Worm (Caenorhabditis elegans) whole organism, midembryonic: ENCODE data around the gene daf-37.

Experiments
- T22C8.4 ChIP-seq: fragments of 200-800 bp; sonication (Bioruptor generic); IDR thresholded peaks from 2 replicates; pipeline ENCODE4 v1.3.6; 2022; ENCODE audit warnings: missing genetic modification characterization, missing compliant biosample characterization
- cog-1 ChIP-seq: sonication (generic microtip); optimal IDR thresholded peaks from 2 replicates; lab custom pipeline; 2016; ENCODE audit warnings: missing genetic modification characterization, missing compliant biosample characterization
- flt-1 ChIP-seq: fragments of 200-800 bp; sonication (Bioruptor generic); IDR thresholded peaks from 2 replicates; pipeline ENCODE4 v1.3.6; 2022; ENCODE audit warnings: missing genetic modification characterization, missing compliant biosample characterization
- klf-2 ChIP-seq: fragments of 200-800 bp; sonication (Bioruptor generic); conservative IDR thresholded peaks from 2 replicates; pipeline ENCODE4 v1.3.6; 2022; ENCODE audit warnings: missing genetic modification reagents, missing genetic modification characterization, missing compliant biosample characterization
- med-1 ChIP-seq: sonication (generic microtip); optimal IDR thresholded peaks from 2 replicates; lab custom pipeline; 2017; ENCODE audit warnings: missing genetic modification characterization, mild to moderate bottlenecking, missing compliant biosample characterization, antibody characterized with exemption, missing genetic modification reagents; ENCODE audit not compliant: insufficient read depth
- ref-1 ChIP-seq: fragments of 200-800 bp; sonication (Bioruptor generic); conservative IDR thresholded peaks from 2 replicates; pipeline ENCODE4 v1.3.6; 2022; ENCODE audit warnings: missing genetic modification reagents, missing genetic modification characterization, missing compliant biosample characterization
- tab-1 ChIP-seq: fragments of 200-800 bp; sonication (Bioruptor generic); IDR thresholded peaks from 2 replicates; pipeline ENCODE4 v1.3.6; 2022; ENCODE audit warnings: missing genetic modification characterization, missing compliant biosample characterization
- ztf-23 ChIP-seq: fragments of 200-800 bp; sonication (Bioruptor generic); IDR thresholded peaks from 2 replicates; pipeline ENCODE4 v1.3.6; 2022; ENCODE audit warnings: missing genetic modification reagents, missing genetic modification characterization, missing compliant biosample characterization
- ztf-29 ChIP-seq: fragments of 200-800 bp; sonication (Bioruptor generic); IDR thresholded peaks from 2 replicates; pipeline ENCODE4 v1.3.6; 2022; ENCODE audit warnings: missing genetic modification reagents, missing genetic modification characterization, missing compliant biosample characterization

- TF ChIP-seq klf-2 (GFP tag; lab: Robert Waterston, UW) (no peak), ztf-23 (GFP tag; lab: Robert Waterston, UW) (no peak), flt-1 (GFP tag; lab: Robert Waterston, UW) (no peak), med-1 (no peak), T22C8.4 (GFP tag; lab: Robert Waterston, UW) (no peak), cog-1 (tag; lab: Kevin White, UChicago) (no peak), tab-1 (GFP tag; lab: Robert Waterston, UW) (no peak), ztf-29 (GFP tag; lab: Robert Waterston, UW) (no peak), ref-1 (GFP tag; lab: Robert Waterston, UW) (no peak)
These were observed 9.0 kb downstream of the daf-37 start for ce11 chrII:6199010-6199409.
